Worm (Caenorhabditis elegans) whole organism, L4 larva: ENCODE data around the gene C42C1.19.

ENCODE experiments used
- D1046.2 ChIP-seq: fragments of 200-800 bp; sonication (Bioruptor generic); IDR thresholded peaks from 2 replicates; pipeline ENCODE4 v1.3.6; 2022; ENCODE audit warnings: missing genetic modification characterization, missing compliant biosample characterization
- F10B5.3 ChIP-seq: sonication (generic microtip); optimal IDR thresholded peaks from 2 replicates; lab custom pipeline; 2016; ENCODE audit warnings: mild to moderate bottlenecking, missing genetic modification characterization, missing compliant biosample characterization
- F37D6.2 ChIP-seq: sonication (generic microtip); optimal IDR thresholded peaks from 2 replicates; lab custom pipeline; 2016; ENCODE audit warnings: mild to moderate bottlenecking, missing genetic modification characterization, missing compliant biosample characterization
- T20F7.1 ChIP-seq: fragments of 200-800 bp; sonication (Bioruptor generic); optimal IDR thresholded peaks from 2 replicates; lab custom pipeline; 2018; ENCODE audit warnings: mild to moderate bottlenecking, missing genetic modification characterization, missing compliant biosample characterization
- T26A8.4 ChIP-seq: fragments of 200-800 bp; sonication (Bioruptor generic); IDR thresholded peaks from 2 replicates; pipeline ENCODE4 v1.3.6; 2022; ENCODE audit warnings: missing genetic modification characterization, missing compliant biosample characterization
- Y105C5A.15 ChIP-seq: fragments of 200-800 bp; sonication (Bioruptor generic); IDR thresholded peaks from 2 replicates; pipeline ENCODE4 v1.3.6; 2022; ENCODE audit warnings: missing genetic modification characterization, missing compliant biosample characterization
- Y75B8A.6 ChIP-seq: fragments of 200-800 bp; sonication (Bioruptor generic); IDR thresholded peaks from 2 replicates; pipeline ENCODE4 v1.3.6; 2022; ENCODE audit warnings: missing genetic modification reagents, missing genetic modification characterization, missing compliant biosample characterization
- ZK337.2 ChIP-seq: fragments of 200-800 bp; sonication (Bioruptor generic); IDR thresholded peaks from 2 replicates; pipeline ENCODE4 v1.3.6; 2022; ENCODE audit warnings: missing genetic modification reagents, missing genetic modification characterization, missing compliant biosample characterization
- arid-1 ChIP-seq: fragments of 200-800 bp; sonication (Bioruptor generic); conservative IDR thresholded peaks from 2 replicates; pipeline ENCODE4 v1.3.6; 2022; ENCODE audit warnings: missing genetic modification reagents, missing genetic modification characterization, missing compliant biosample characterization
- attf-4 ChIP-seq: sonication (generic microtip); optimal IDR thresholded peaks from 3 replicates; lab custom pipeline; 2017; ENCODE audit warnings: missing biosample characterization, missing genetic modification characterization
- ceh-62 ChIP-seq: sonication (generic microtip); optimal IDR thresholded peaks from 2 replicates; lab custom pipeline; 2017; ENCODE audit warnings: missing biosample characterization, missing genetic modification characterization
- ces-1 ChIP-seq: fragments of 150-350 bp; sonication (generic microtip); optimal IDR thresholded peaks from 4 replicates; lab custom pipeline; 2014; ENCODE audit warnings: missing biosample characterization, missing genetic modification reagents, missing genetic modification characterization
- cey-2 ChIP-seq: sonication (generic microtip); optimal IDR thresholded peaks from 3 replicates; lab custom pipeline; 2017; ENCODE audit warnings: missing genetic modification characterization, mild to moderate bottlenecking, missing compliant biosample characterization, antibody characterized with exemption, borderline replicate concordance; ENCODE audit not compliant: insufficient read depth
- ctbp-1 ChIP-seq: fragments of 200-800 bp; sonication (Bioruptor generic); IDR thresholded peaks from 2 replicates; pipeline ENCODE4 v1.3.6; 2022; ENCODE audit warnings: missing genetic modification reagents, missing genetic modification characterization, missing compliant biosample characterization
- daf-12 ChIP-seq: fragments of 150-350 bp; optimal IDR thresholded peaks from 2 replicates; lab custom pipeline; 2014; ENCODE audit warnings: missing biosample characterization, missing genetic modification reagents, missing genetic modification characterization
- daf-8 ChIP-seq: fragments of 200-800 bp; sonication (Bioruptor generic); IDR thresholded peaks from 2 replicates; pipeline ENCODE4 v1.3.6; 2022; ENCODE audit warnings: missing genetic modification characterization, missing compliant biosample characterization
- duxl-1 ChIP-seq: sonication (generic microtip); optimal IDR thresholded peaks from 2 replicates; lab custom pipeline; 2016; ENCODE audit warnings: mild to moderate bottlenecking, missing genetic modification characterization, moderate library complexity, missing compliant biosample characterization; ENCODE audit not compliant: poor library complexity
- fos-1 ChIP-seq: fragments of 150-350 bp; optimal IDR thresholded peaks from 2 replicates; lab custom pipeline; 2014; ENCODE audit warnings: missing biosample characterization, missing genetic modification characterization
- gei-8 ChIP-seq: fragments of 200-800 bp; sonication (Bioruptor generic); optimal IDR thresholded peaks from 2 replicates; lab custom pipeline; 2018; ENCODE audit warnings: mild to moderate bottlenecking, missing genetic modification characterization, missing compliant biosample characterization
- hlh-30 ChIP-seq: sonication (generic microtip); optimal IDR thresholded peaks from 2 replicates; lab custom pipeline; 2017; ENCODE audit warnings: antibody characterized with exemption, mild to moderate bottlenecking, missing genetic modification characterization, missing compliant biosample characterization; ENCODE audit not compliant: insufficient read depth
- lin-1 ChIP-seq: fragments of 200-800 bp; sonication (Bioruptor generic); IDR thresholded peaks from 2 replicates; pipeline ENCODE4 v1.3.6; 2022; ENCODE audit warnings: missing genetic modification reagents, missing genetic modification characterization, missing compliant biosample characterization
- lin-13 ChIP-seq: fragments of 150-350 bp; optimal IDR thresholded peaks from 2 replicates; lab custom pipeline; 2014; ENCODE audit warnings: missing biosample characterization, missing genetic modification reagents, missing genetic modification characterization
- lin-39 ChIP-seq: fragments of 150-350 bp; optimal IDR thresholded peaks from 2 replicates; lab custom pipeline; 2014; ENCODE audit warnings: missing biosample characterization, missing genetic modification reagents, missing genetic modification characterization
- lsy-2 ChIP-seq, 2 experiments: fragments of 150-350 bp in 1 of 2; sonication (generic microtip) in 1 of 2; optimal IDR thresholded peaks; 2 replicates each; lab custom pipeline; 2014 to 2017; ENCODE audit warnings: missing biosample characterization in 2 of 2, missing genetic modification characterization in 2 of 2
- mdl-1 ChIP-seq, 2 experiments: fragments of 150-350 bp in 1 of 2; sonication (generic microtip) in 1 of 2; optimal IDR thresholded peaks; 2 replicates each; lab custom pipeline; 2014 to 2017; ENCODE audit warnings: missing biosample characterization in 2 of 2, missing genetic modification characterization in 2 of 2
- mes-2 ChIP-seq: sonication (generic microtip); optimal IDR thresholded peaks from 2 replicates; lab custom pipeline; 2016; ENCODE audit warnings: missing genotype, mild to moderate bottlenecking, missing genetic modification characterization, missing compliant biosample characterization; ENCODE audit not compliant: poor library complexity, severe bottlenecking
- mxl-3 ChIP-seq: fragments of 200-800 bp; sonication (Bioruptor generic); optimal IDR thresholded peaks from 2 replicates; lab custom pipeline; 2018; ENCODE audit warnings: mild to moderate bottlenecking, missing genetic modification characterization, missing compliant biosample characterization
- nhr-25 ChIP-seq: sonication (generic microtip); optimal IDR thresholded peaks from 2 replicates; lab custom pipeline; 2017; ENCODE audit warnings: missing genetic modification characterization, mild to moderate bottlenecking, missing compliant biosample characterization, antibody characterized with exemption, moderate library complexity, borderline replicate concordance; ENCODE audit not compliant: insufficient read depth
- rbr-2 ChIP-seq: sonication (generic microtip); optimal IDR thresholded peaks from 2 replicates; lab custom pipeline; 2016; ENCODE audit warnings: missing genotype, missing genetic modification characterization, missing compliant biosample characterization
- skn-1 ChIP-seq: fragments of 150-350 bp; optimal IDR thresholded peaks from 2 replicates; lab custom pipeline; 2014; ENCODE audit warnings: missing biosample characterization, missing genetic modification characterization
- tra-1 ChIP-seq: fragments of 200-800 bp; sonication (Bioruptor generic); IDR thresholded peaks from 2 replicates; pipeline ENCODE4 v1.3.6; 2022; ENCODE audit warnings: missing genetic modification reagents, missing genetic modification characterization, missing compliant biosample characterization
- unc-39 ChIP-seq: sonication (generic microtip); optimal IDR thresholded peaks from 2 replicates; lab custom pipeline; 2017; ENCODE audit warnings: missing biosample characterization, missing genetic modification characterization
- unc-62 ChIP-seq, 3 experiments: fragments of 150-350 bp in 1 of 3; sonication (generic microtip); optimal IDR thresholded peaks in 2 of 3; peaks in 1 of 3; 1 replicate in 1 of 3; 2 replicates in 2 of 3; lab custom pipeline; 2014 to 2017; ENCODE audit warnings: missing biosample characterization in 3 of 3, missing genetic modification characterization in 3 of 3, missing genetic modification reagents in 3 of 3, missing genotype in 1 of 3
- vab-7 ChIP-seq: fragments of 200-800 bp; sonication (Bioruptor generic); IDR thresholded peaks from 2 replicates; pipeline ENCODE4 v1.3.6; 2022; ENCODE audit warnings: missing genetic modification reagents, missing genetic modification characterization, missing compliant biosample characterization
- zfp-2 ChIP-seq: sonication (generic microtip); optimal IDR thresholded peaks from 2 replicates; lab custom pipeline; 2016; ENCODE audit warnings: mild to moderate bottlenecking, missing genetic modification characterization, missing compliant biosample characterization
- zip-11 ChIP-seq: fragments of 200-800 bp; sonication (Bioruptor generic); IDR thresholded peaks from 2 replicates; pipeline ENCODE4 v1.3.6; 2022; ENCODE audit warnings: missing genetic modification characterization, missing compliant biosample characterization
- ztf-11 ChIP-seq: fragments of 150-350 bp; optimal IDR thresholded peaks from 2 replicates; lab custom pipeline; 2014; ENCODE audit warnings: missing biosample characterization, missing genetic modification characterization

Gene C42C1.19

ce11 chrIV:12305956-12306355 lies 23.4 kb downstream of the C42C1.19 start (continued):
- TF ChIP-seq daf-8 (GFP tag; lab: Robert Waterston, UW) = no peak
- TF ChIP-seq tra-1 (GFP tag; lab: Robert Waterston, UW) = no peak
- peak in 1 of 2 experiments; percentile 9 for TF ChIP-seq unc-62 (GFP tag; optimal IDR thresholded peaks at IDR 0.05 in 1 of 2; lab: Kevin White, UChicago)
- TF ChIP-seq unc-62 (tag; optimal IDR thresholded peaks at IDR 0.05; lab: Kevin White, UChicago) = no peak
- no peak for TF ChIP-seq lsy-2 (tag; optimal IDR thresholded peaks at IDR 0.05; lab: Kevin White, UChicago)
- no peak for TF ChIP-seq T26A8.4 (GFP tag; lab: Robert Waterston, UW)
- TF ChIP-seq T20F7.1 (GFP tag; lab: Kevin White, UChicago) = no peak
- 0 out of 2 replicates have a peak, but pooled peaks have one; percentile 38 for TF ChIP-seq lin-1 (GFP tag; lab: Robert Waterston, UW)

- TF ChIP-seq F37D6.2 (tag; lab: Kevin White, UChicago) = no peak
- TF ChIP-seq mdl-1 (tag; optimal IDR thresholded peaks at IDR 0.05; lab: Kevin White, UChicago) = no peak
- TF ChIP-seq vab-7 = no peak
- TF ChIP-seq lin-13 (GFP tag; lab: Kevin White, UChicago) = no peak
- TF ChIP-seq ceh-62 (tag; lab: Kevin White, UChicago) = no peak
- no peak for TF ChIP-seq zip-11 (GFP tag; lab: Robert Waterston, UW)
- no peak for TF ChIP-seq ctbp-1 (GFP tag; lab: Robert Waterston, UW)
- no peak for TF ChIP-seq lsy-2 (tag; optimal IDR thresholded peaks at IDR 0.05; lab: Kevin White, UChicago)
- no peak for TF ChIP-seq cey-2
- no peak for TF ChIP-seq Y105C5A.15
- TF ChIP-seq gei-8 = no peak
- TF ChIP-seq ZK337.2 = no peak
- no peak for TF ChIP-seq D1046.2 (GFP tag; lab: Robert Waterston, UW)
- no peak for TF ChIP-seq F10B5.3 (tag; lab: Kevin White, UChicago)
- TF ChIP-seq, all 104 proteins: peak for 0
Observed at ce11 chrIV:12307720-12308119, 25.2 kb downstream of the C42C1.19 start, which contains the start of gene oac-57. Gene oac-57, minus strand, starts transcription at chrIV:12307820.

- TF ChIP-seq zfp-2 (no peak), ztf-11 (no peak), hlh-30 (tag; lab: Kevin White, UChicago) (no peak), duxl-1 (tag; lab: Kevin White, UChicago) (no peak), fos-1 (tag; lab: Kevin White, UChicago) (no peak), lin-39 (no peak), nhr-25 (no peak), ces-1 (GFP tag; lab: Kevin White, UChicago) (no peak), rbr-2 (tag; lab: Kevin White, UChicago) (no peak), mes-2 (tag; lab: Kevin White, UChicago) (no peak), mxl-3 (GFP tag; lab: Kevin White, UChicago) (no peak), unc-39 (tag; lab: Kevin White, UChicago) (no peak), arid-1 (GFP tag; lab: Robert Waterston, UW) (no peak), skn-1 (tag; lab: Kevin White, UChicago) (no peak), attf-4 (tag; lab: Kevin White, UChicago) (no peak), daf-12 (tag; lab: Kevin White, UChicago) (no peak), Y75B8A.6 (GFP tag; lab: Robert Waterston, UW) (no peak)
- TF ChIP-seq, all 104 proteins: peak for 0
Observed at ce11 chrIV:12311597-12311996, 29.1 kb downstream of the C42C1.19 start, which contains the start of gene oac-58. Gene oac-58, minus strand, starts transcription at chrIV:12311697.
